Fruit fly (Drosophila melanogaster): ENCODE results near the gene alphaTub67C.

DNA sequence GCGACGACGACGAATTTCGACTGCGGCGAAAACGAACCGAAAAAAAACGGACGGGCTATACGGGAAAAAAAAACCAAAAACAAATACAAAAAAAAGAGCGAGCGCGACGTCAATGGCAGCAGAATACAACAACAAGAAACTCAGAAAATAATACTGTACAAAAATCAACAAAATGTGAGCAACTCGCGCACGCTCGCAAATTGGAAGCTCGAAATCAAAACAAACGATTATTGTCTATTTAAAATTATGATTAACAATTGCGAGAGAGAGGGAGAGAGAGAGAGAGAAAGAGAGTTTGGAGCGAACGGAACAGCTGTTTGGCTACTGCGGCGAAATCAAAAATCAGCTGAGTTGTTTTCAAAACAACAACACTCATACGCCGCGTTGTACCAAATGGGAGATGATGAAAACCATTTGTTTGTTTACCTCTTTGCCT, 5.5 kb upstream of the alphaTub67C start:
- TF ChIP-seq Dll (optimal IDR thresholded peaks at IDR 0.05) (no peak), usp (GFP tag; optimal IDR thresholded peaks at IDR 0.05) (no peak)
